Worm (Caenorhabditis elegans) whole organism, early embryonic: Measurements from ENCODE around the gene Y75B8A.28.

Experiments used
- ama-1 ChIP-seq: fragments of 150-350 bp; optimal IDR thresholded peaks from 2 replicates; lab custom pipeline; 2014
- ceh-36 ChIP-seq: sonication (generic microtip); optimal IDR thresholded peaks from 2 replicates; lab custom pipeline; 2016; ENCODE audit warnings: missing genetic modification characterization, inconsistent platforms, missing compliant biosample characterization
- ets-7 ChIP-seq: sonication (generic microtip); optimal IDR thresholded peaks from 2 replicates; lab custom pipeline; 2016; ENCODE audit warnings: missing genotype, missing genetic modification characterization, missing compliant biosample characterization
- flt-1 ChIP-seq: fragments of 200-800 bp; sonication (Bioruptor generic); IDR thresholded peaks from 2 replicates; pipeline ENCODE4 v1.3.6; 2022; ENCODE audit warnings: missing genetic modification characterization, missing compliant biosample characterization
- hmg-4 ChIP-seq: fragments of 200-800 bp; sonication (Bioruptor generic); optimal IDR thresholded peaks from 2 replicates; lab custom pipeline; 2018; ENCODE audit warnings: mild to moderate bottlenecking, missing genetic modification characterization, missing compliant biosample characterization
- hnd-1 ChIP-seq: sonication (generic microtip); optimal IDR thresholded peaks from 2 replicates; lab custom pipeline; 2016; ENCODE audit warnings: missing genetic modification characterization, missing compliant biosample characterization
- pes-1 ChIP-seq: fragments of 200-800 bp; sonication (Bioruptor generic); IDR thresholded peaks from 2 replicates; pipeline ENCODE4 v1.3.6; 2022; ENCODE audit warnings: missing genetic modification reagents, missing genetic modification characterization, missing compliant biosample characterization
- scrt-1 ChIP-seq: fragments of 200-800 bp; sonication (Bioruptor generic); IDR thresholded peaks from 2 replicates; pipeline ENCODE4 v1.3.6; 2022; ENCODE audit warnings: missing genetic modification characterization, missing compliant biosample characterization
- tbx-11 ChIP-seq: fragments of 200-800 bp; sonication (Bioruptor generic); IDR thresholded peaks from 2 replicates; pipeline ENCODE4 v1.3.6; 2022; ENCODE audit warnings: missing genetic modification characterization, missing compliant biosample characterization

- TF ChIP-seq ama-1 (lab: Kevin White, UChicago) (no peak), tbx-11 (GFP tag; lab: Robert Waterston, UW) (no peak), flt-1 (GFP tag; lab: Robert Waterston, UW) (no peak), scrt-1 (GFP tag; lab: Robert Waterston, UW) (no peak), hmg-4 (no peak), pes-1 (GFP tag; lab: Robert Waterston, UW) (no peak), ceh-36 (tag; lab: Kevin White, UChicago) (no peak), ets-7 (no peak), hnd-1 (tag; lab: Kevin White, UChicago) (no peak)
These were observed 1.4 kb upstream of the Y75B8A.28 start for ce11 chrIII:12317492-12317891.
